Worm (Caenorhabditis elegans) whole organism, mixed stage, embryonic: ENCODE measurements around the gene col-84.
A peak's percentile ranks its signal among the peaks of the same experiment; 100 is the strongest.

Source experiments
- M03D4.4 ChIP-seq: sonication (generic microtip); optimal IDR thresholded peaks from 2 replicates; lab custom pipeline; 2017; ENCODE audit warnings: mild to moderate bottlenecking, missing genetic modification characterization, missing compliant biosample characterization
- bed-3 ChIP-seq: fragments of 200-800 bp; sonication (Bioruptor generic); optimal IDR thresholded peaks from 3 replicates; lab custom pipeline; 2018; ENCODE audit warnings: mild to moderate bottlenecking, missing genetic modification characterization, moderate library complexity, missing compliant biosample characterization
- blmp-1 ChIP-seq: fragments of 150-350 bp; optimal IDR thresholded peaks from 2 replicates; lab custom pipeline; 2014; ENCODE audit warnings: missing biosample characterization, missing genetic modification characterization
- ceh-39 ChIP-seq: fragments of 150-350 bp; optimal IDR thresholded peaks from 2 replicates; lab custom pipeline; 2014; ENCODE audit warnings: missing biosample characterization, missing genetic modification characterization
- ceh-43 ChIP-seq: fragments of 200-800 bp; sonication (Bioruptor generic); optimal IDR thresholded peaks from 2 replicates; lab custom pipeline; 2018; ENCODE audit warnings: mild to moderate bottlenecking, missing genetic modification characterization, moderate library complexity, missing compliant biosample characterization
- ceh-83 ChIP-seq: fragments of 200-800 bp; sonication (Bioruptor generic); optimal IDR thresholded peaks from 2 replicates; lab custom pipeline; 2018; ENCODE audit warnings: mild to moderate bottlenecking, missing genetic modification characterization, missing compliant biosample characterization
- ces-1 ChIP-seq: fragments of 150-350 bp; optimal IDR thresholded peaks from 2 replicates; lab custom pipeline; 2014; ENCODE audit warnings: missing biosample characterization, missing genetic modification reagents, missing genetic modification characterization
- cnd-1 ChIP-seq: fragments of 200-800 bp; sonication (Bioruptor generic); optimal IDR thresholded peaks from 2 replicates; lab custom pipeline; 2018; ENCODE audit warnings: mild to moderate bottlenecking, missing genetic modification characterization, missing compliant biosample characterization
- elt-1 ChIP-seq: sonication (generic microtip); optimal IDR thresholded peaks from 2 replicates; lab custom pipeline; 2017; ENCODE audit warnings: missing genetic modification characterization, mild to moderate bottlenecking, missing compliant biosample characterization, antibody characterized with exemption, moderate library complexity, borderline replicate concordance; ENCODE audit not compliant: insufficient read depth
- elt-3 ChIP-seq: fragments of 150-350 bp; optimal IDR thresholded peaks from 2 replicates; lab custom pipeline; 2014; ENCODE audit warnings: missing biosample characterization, missing genetic modification characterization
- flh-1 ChIP-seq: fragments of 200-800 bp; sonication (Bioruptor generic); optimal IDR thresholded peaks from 2 replicates; lab custom pipeline; 2018; ENCODE audit warnings: mild to moderate bottlenecking, missing genetic modification characterization, moderate library complexity, missing compliant biosample characterization
- ham-2 ChIP-seq: fragments of 200-800 bp; sonication (Bioruptor generic); optimal IDR thresholded peaks from 2 replicates; lab custom pipeline; 2018; ENCODE audit warnings: mild to moderate bottlenecking, missing genetic modification characterization, missing compliant biosample characterization
- hlh-1 ChIP-seq: fragments of 150-350 bp; optimal IDR thresholded peaks from 2 replicates; lab custom pipeline; 2014; ENCODE audit warnings: missing biosample characterization, missing genetic modification reagents, missing genetic modification characterization
- lin-13 ChIP-seq: fragments of 150-350 bp; optimal IDR thresholded peaks from 2 replicates; lab custom pipeline; 2014; ENCODE audit warnings: missing biosample characterization, missing genetic modification characterization
- lin-32 ChIP-seq: fragments of 200-800 bp; sonication (Bioruptor generic); optimal IDR thresholded peaks from 2 replicates; lab custom pipeline; 2018; ENCODE audit warnings: mild to moderate bottlenecking, missing genetic modification characterization, missing compliant biosample characterization
- lsy-2 ChIP-seq: fragments of 150-350 bp; optimal IDR thresholded peaks from 2 replicates; lab custom pipeline; 2014; ENCODE audit warnings: missing biosample characterization, missing genetic modification characterization
- mab-5 ChIP-seq: fragments of 150-350 bp; optimal IDR thresholded peaks from 2 replicates; lab custom pipeline; 2014; ENCODE audit warnings: missing biosample characterization, missing genetic modification characterization
- mep-1 ChIP-seq: fragments of 150-350 bp; optimal IDR thresholded peaks from 2 replicates; lab custom pipeline; 2017; ENCODE audit warnings: missing biosample characterization, missing genetic modification reagents, missing genetic modification characterization, inconsistent platforms
- mls-2 ChIP-seq: sonication (generic microtip); optimal IDR thresholded peaks from 2 replicates; lab custom pipeline; 2016; ENCODE audit warnings: mild to moderate bottlenecking, missing genetic modification characterization, moderate library complexity, missing compliant biosample characterization
- nhr-12 ChIP-seq: fragments of 150-350 bp; optimal IDR thresholded peaks from 2 replicates; lab custom pipeline; 2014; ENCODE audit warnings: missing biosample characterization, missing genetic modification characterization
- nhr-2 ChIP-seq: fragments of 150-350 bp; optimal IDR thresholded peaks from 2 replicates; lab custom pipeline; 2014; ENCODE audit warnings: missing biosample characterization, missing genetic modification characterization
- nhr-237 ChIP-seq: fragments of 150-350 bp; optimal IDR thresholded peaks from 2 replicates; lab custom pipeline; 2014; ENCODE audit warnings: missing biosample characterization, missing genetic modification characterization
- nhr-28 ChIP-seq: fragments of 150-350 bp; optimal IDR thresholded peaks from 2 replicates; lab custom pipeline; 2014; ENCODE audit warnings: missing biosample characterization, missing genetic modification characterization
- nhr-76 ChIP-seq: sonication (generic microtip); optimal IDR thresholded peaks from 2 replicates; lab custom pipeline; 2017; ENCODE audit warnings: missing biosample characterization, missing genetic modification characterization
- sem-2 ChIP-seq: fragments of 200-800 bp; sonication (Bioruptor generic); optimal IDR thresholded peaks from 2 replicates; lab custom pipeline; 2018; ENCODE audit warnings: mild to moderate bottlenecking, missing genetic modification characterization, missing compliant biosample characterization
- snpc-4 ChIP-seq: fragments of 150-350 bp; optimal IDR thresholded peaks from 2 replicates; lab custom pipeline; 2014; ENCODE audit warnings: missing biosample characterization, missing genetic modification characterization
- sptf-1 ChIP-seq: sonication (generic microtip); optimal IDR thresholded peaks from 2 replicates; lab custom pipeline; 2017; ENCODE audit warnings: mild to moderate bottlenecking, missing genetic modification characterization, moderate library complexity, missing compliant biosample characterization
- tbx-8 ChIP-seq: fragments of 200-800 bp; sonication (Bioruptor generic); optimal IDR thresholded peaks from 2 replicates; lab custom pipeline; 2018; ENCODE audit warnings: mild to moderate bottlenecking, missing genetic modification characterization, moderate library complexity, missing compliant biosample characterization
- unc-120 ChIP-seq: sonication (generic microtip); optimal IDR thresholded peaks from 2 replicates; lab custom pipeline; 2017; ENCODE audit warnings: missing genetic modification characterization, missing compliant biosample characterization; ENCODE audit not compliant: poor library complexity, severe bottlenecking
- unc-39 ChIP-seq: fragments of 150-350 bp; optimal IDR thresholded peaks from 2 replicates; lab custom pipeline; 2014; ENCODE audit warnings: missing biosample characterization, missing genetic modification characterization
- unc-62 ChIP-seq: fragments of 150-350 bp; optimal IDR thresholded peaks from 2 replicates; lab custom pipeline; 2014; ENCODE audit warnings: missing biosample characterization, missing genetic modification reagents, missing genetic modification characterization
- zip-8 ChIP-seq: fragments of 150-350 bp; optimal IDR thresholded peaks from 2 replicates; lab custom pipeline; 2014; ENCODE audit warnings: missing biosample characterization, missing genetic modification characterization
- ztf-11 ChIP-seq: fragments of 150-350 bp; optimal IDR thresholded peaks from 2 replicates; lab custom pipeline; 2014; ENCODE audit warnings: missing biosample characterization, missing genetic modification characterization

The col-84 gene

ce11 chrII:11868234-11868633, at the start of gene col-84:
Gene col-84, plus strand, starts transcription at chrII:11868534.
- TF ChIP-seq lsy-2 (tag; lab: Kevin White, UChicago) (no peak), unc-120 (tag; lab: Kevin White, UChicago) (no peak), tbx-8 (GFP tag; lab: Kevin White, UChicago) (no peak), mep-1 (tag; lab: Kevin White, UChicago) (no peak), bed-3 (GFP tag; lab: Kevin White, UChicago) (no peak), nhr-12 (tag; lab: Kevin White, UChicago) (no peak), lin-13 (tag; lab: Kevin White, UChicago) (no peak), cnd-1 (tag; lab: Kevin White, UChicago) (no peak), elt-3 (no peak), unc-39 (tag; lab: Kevin White, UChicago) (no peak), blmp-1 (no peak), sptf-1 (no peak), flh-1 (GFP tag; lab: Kevin White, UChicago) (no peak), hlh-1 (no peak), ceh-39 (tag; lab: Kevin White, UChicago) (no peak), nhr-76 (tag; lab: Kevin White, UChicago) (no peak), ceh-83 (no peak), M03D4.4 (tag; lab: Kevin White, UChicago) (no peak)

ce11 chrII:11819824-11820223, 48.5 kb upstream of the col-84 start, which contains the start of gene Y6D1A.2:
Gene Y6D1A.2, minus strand, starts transcription at chrII:11819924.
- TF ChIP-seq sptf-1 (no peak), elt-1 (peak; percentile 50)
- TF ChIP-seq, all 35 proteins: peak for 1

- TF ChIP-seq zip-8 (no peak), snpc-4 (tag; lab: Kevin White, UChicago) (no peak), nhr-237 (tag; lab: Kevin White, UChicago) (no peak), unc-120 (tag; lab: Kevin White, UChicago) (no peak), hlh-1 (no peak), sem-2 (GFP tag; lab: Kevin White, UChicago) (no peak), blmp-1 (no peak), elt-3 (no peak), elt-1 (no peak), ceh-43 (GFP tag; lab: Kevin White, UChicago) (no peak), nhr-28 (no peak)
These were observed 44.6 kb upstream of the col-84 start, which contains the start of gene Y6D1A.1 for ce11 chrII:11823566-11824308. Gene Y6D1A.1, minus strand, starts transcription at chrII:11823616.

- TF ChIP-seq tbx-8 (GFP tag; lab: Kevin White, UChicago) (no peak), unc-39 (tag; lab: Kevin White, UChicago) (no peak), sptf-1 (no peak)
These were observed 38.4 kb upstream of the col-84 start, which contains the start of gene pes-5 for ce11 chrII:11829920-11830319. Gene pes-5, minus strand, starts transcription at chrII:11830020.

ce11 chrII:11830601-11831000, 37.7 kb upstream of the col-84 start:
- TF ChIP-seq nhr-2 (tag; lab: Kevin White, UChicago) (no peak), unc-62 (GFP tag; lab: Kevin White, UChicago) (peak; percentile 38), mab-5 (peak; percentile 54), lin-13 (tag; lab: Kevin White, UChicago) (no peak), elt-1 (no peak), ces-1 (GFP tag; lab: Kevin White, UChicago) (no peak)
- TF ChIP-seq, all 35 proteins: peak for 2

DNA sequence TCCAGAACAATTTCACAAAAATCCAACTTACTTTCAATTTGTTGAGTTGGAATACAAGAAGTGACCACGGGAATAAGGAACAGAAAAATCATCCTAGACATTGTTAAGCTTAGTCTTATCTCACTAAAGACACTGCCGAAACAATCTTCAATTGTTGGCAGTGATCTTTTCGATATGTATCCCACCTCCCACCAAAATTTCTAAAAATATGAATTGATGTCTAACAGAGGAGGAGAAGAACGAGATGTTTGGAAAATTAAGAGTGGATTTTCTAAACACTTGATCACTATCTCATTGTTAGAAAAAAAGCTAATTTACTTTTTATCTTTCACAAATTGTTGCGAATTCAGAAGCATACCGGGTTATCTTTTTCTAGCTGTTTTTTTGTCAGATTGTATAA, 35.9 kb upstream of the col-84 start, which contains the start of gene clec-144:
Gene clec-144 (minus strand): TSS at position 101 of the 400 bp plus-strand sequence.
- no peak for TF ChIP-seq nhr-76 (tag; lab: Kevin White, UChicago)
- TF ChIP-seq lin-32 (GFP tag; lab: Kevin White, UChicago) = no peak
- no peak for TF ChIP-seq flh-1 (GFP tag; lab: Kevin White, UChicago)
- no peak for TF ChIP-seq blmp-1
- TF ChIP-seq mep-1 (tag; lab: Kevin White, UChicago) = no peak
- no peak for TF ChIP-seq ham-2 (GFP tag; lab: Kevin White, UChicago)
- no peak for TF ChIP-seq ztf-11 (tag; lab: Kevin White, UChicago)
- TF ChIP-seq elt-1 = no peak
- no peak for TF ChIP-seq nhr-237 (tag; lab: Kevin White, UChicago)
- no peak for TF ChIP-seq mls-2 (tag; lab: Kevin White, UChicago)
- no peak for TF ChIP-seq snpc-4 (tag; lab: Kevin White, UChicago)
- no peak for TF ChIP-seq cnd-1 (tag; lab: Kevin White, UChicago)
- TF ChIP-seq lsy-2 (tag; lab: Kevin White, UChicago) = no peak
- TF ChIP-seq bed-3 (GFP tag; lab: Kevin White, UChicago) = no peak
